Worm (Caenorhabditis elegans): ENCODE data around the gene C25F9.5.

C25F9.5 gene

DNA sequence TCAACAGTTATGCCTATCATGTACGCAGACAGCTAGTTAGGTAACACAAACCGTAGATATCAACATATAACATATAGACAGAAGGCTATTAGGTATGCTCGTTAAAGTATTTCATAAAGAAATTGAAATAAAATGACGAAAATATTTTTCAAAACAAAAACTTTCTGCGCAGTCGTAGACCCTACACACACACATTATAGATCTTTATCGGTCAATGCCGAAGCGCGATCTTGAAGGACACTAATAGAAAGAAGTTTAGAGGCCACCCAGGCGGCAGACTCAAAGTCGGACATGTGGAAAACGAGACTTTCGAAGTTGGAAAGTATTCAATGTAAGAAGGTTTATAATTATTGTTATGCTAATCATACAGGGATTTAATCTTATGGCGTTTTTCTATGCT, 18.3 kb upstream of the C25F9.5 start:
- TF ChIP-seq W03F9.2 (tag; optimal IDR thresholded peaks at IDR 0.05): no peak
- TF ChIP-seq dao-5 (tag; optimal IDR thresholded peaks at IDR 0.05): no peak
- TF ChIP-seq him-1 (tag; optimal IDR thresholded peaks at IDR 0.05): no peak

- TF ChIP-seq him-1 (tag; optimal IDR thresholded peaks at IDR 0.05) (no peak), W03F9.2 (tag; optimal IDR thresholded peaks at IDR 0.05) (no peak), dao-5 (tag; optimal IDR thresholded peaks at IDR 0.05) (no peak)
Measured at ce11 chrV:19428097-19428496, 17.4 kb upstream of the C25F9.5 start.

DNA sequence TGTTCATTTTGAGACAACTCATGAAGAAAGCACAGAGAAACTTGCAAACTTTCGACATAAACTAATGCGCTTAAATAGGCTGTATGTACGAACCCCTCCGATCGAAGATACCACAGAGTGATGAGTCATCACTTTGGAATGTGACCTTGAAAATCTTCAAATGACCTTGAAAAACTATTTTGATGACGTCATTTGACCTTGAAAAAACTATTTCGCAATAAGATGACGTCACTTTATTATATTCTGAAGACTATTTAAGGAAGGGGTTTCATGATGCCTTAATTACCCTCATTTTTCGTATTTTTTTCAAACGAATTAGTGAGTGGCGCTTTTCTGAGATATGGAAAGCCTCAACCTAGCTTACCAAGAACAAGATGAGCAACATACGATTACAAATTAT, 10.5 kb upstream of the C25F9.5 start, which contains the start of gene C25F9.2:
Gene C25F9.2, plus strand, starts transcription at position 341 of the 400 bp plus-strand sequence.
- no peak for TF ChIP-seq dao-5 (tag; optimal IDR thresholded peaks at IDR 0.05)

DNA sequence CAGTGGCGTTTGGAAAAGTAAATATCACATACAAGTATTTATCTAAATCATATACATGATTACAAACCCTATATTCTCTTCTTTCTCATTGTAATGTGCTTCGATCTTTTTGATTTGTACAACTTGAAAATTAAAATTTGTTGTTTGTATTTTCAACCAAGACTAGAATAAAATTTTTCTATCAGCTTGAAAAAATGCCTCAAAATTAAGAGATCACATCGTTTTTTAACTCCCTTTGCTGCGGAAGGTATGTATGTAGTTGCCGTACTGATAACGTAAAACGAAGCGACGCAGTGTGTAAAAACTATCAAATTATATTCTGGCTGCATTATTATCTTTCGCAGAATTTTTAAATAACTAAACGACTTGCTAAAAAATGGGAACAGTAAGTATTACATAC, 7.2 kb upstream of the C25F9.5 start, which contains the start of gene C25F9.15:
Gene C25F9.15, plus strand, starts transcription at position 301 of the 400 bp plus-strand sequence.
- TF ChIP-seq W03F9.2 (tag; optimal IDR thresholded peaks at IDR 0.05): no peak
- TF ChIP-seq dao-5 (tag; optimal IDR thresholded peaks at IDR 0.05): no peak
- no peak for TF ChIP-seq him-1 (tag; optimal IDR thresholded peaks at IDR 0.05)

DNA sequence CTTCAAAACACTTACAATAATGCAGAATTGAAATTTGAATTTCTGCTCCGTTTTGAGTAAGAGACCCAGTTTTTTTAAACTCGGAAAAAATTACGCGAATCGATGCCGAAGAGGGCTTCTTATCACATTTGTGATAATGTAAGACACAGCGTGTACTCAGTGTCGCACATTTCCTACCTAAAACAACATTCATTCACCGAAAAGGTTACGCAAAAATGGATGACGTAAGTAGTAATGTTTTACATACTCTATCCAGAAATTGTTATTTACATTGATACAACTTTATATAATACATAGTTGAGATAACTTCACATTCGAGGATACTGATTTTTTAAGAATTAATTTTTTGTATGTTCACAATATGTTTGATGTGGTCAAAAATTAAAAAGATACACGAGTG, 5.8 kb upstream of the C25F9.5 start, which contains the start of the genes C25F9.4 and C25F9.9:
Gene C25F9.4, minus strand, starts transcription at position 101 of the 400 bp plus-strand sequence.
Gene C25F9.9, plus strand, starts transcription at position 137 of the 400 bp plus-strand sequence.
- TF ChIP-seq him-1 (tag; optimal IDR thresholded peaks at IDR 0.05) (no peak), W03F9.2 (tag; optimal IDR thresholded peaks at IDR 0.05) (no peak), dao-5 (tag; optimal IDR thresholded peaks at IDR 0.05) (no peak)

ce11 chrV:19405276-19405815, 5.3 kb downstream of the C25F9.5 start, which contains the start of the genes C25F9.6 and C25F9.10:
Gene C25F9.6, minus strand, starts transcription at chrV:19405326.
Gene C25F9.10, plus strand, starts transcription at chrV:19405729.
- TF ChIP-seq W03F9.2 (tag; optimal IDR thresholded peaks at IDR 0.05): no peak

DNA sequence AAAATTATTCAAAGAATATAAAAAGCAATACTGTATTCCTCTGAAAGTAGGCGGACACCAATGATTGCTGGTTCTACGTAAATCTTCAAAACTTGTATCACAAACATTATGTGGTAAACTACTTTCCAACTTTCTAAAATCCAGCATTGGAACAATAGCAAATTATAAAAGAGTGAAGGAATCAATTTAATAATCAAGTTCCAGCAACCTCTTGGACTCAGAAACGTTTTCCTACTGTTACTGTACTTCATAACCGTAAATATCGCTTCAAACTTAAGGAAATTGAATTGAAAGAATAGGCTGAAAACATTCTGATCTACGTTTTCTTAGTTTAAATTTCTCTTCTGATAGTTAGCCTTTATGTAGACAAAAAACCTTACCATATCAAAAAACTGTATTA, 7.0 kb downstream of the C25F9.5 start:
- TF ChIP-seq dao-5 (tag; optimal IDR thresholded peaks at IDR 0.05): no peak
- no peak for TF ChIP-seq W03F9.2 (tag; optimal IDR thresholded peaks at IDR 0.05)
- TF ChIP-seq him-1 (tag; optimal IDR thresholded peaks at IDR 0.05): no peak

ce11 chrV:19402855-19403254, 7.8 kb downstream of the C25F9.5 start, which contains the start of gene C25F9.12:
Gene C25F9.12, minus strand, starts transcription at chrV:19402955.
- TF ChIP-seq him-1 (tag; optimal IDR thresholded peaks at IDR 0.05) (no peak), dao-5 (tag; optimal IDR thresholded peaks at IDR 0.05) (no peak), W03F9.2 (tag; optimal IDR thresholded peaks at IDR 0.05) (no peak)

DNA sequence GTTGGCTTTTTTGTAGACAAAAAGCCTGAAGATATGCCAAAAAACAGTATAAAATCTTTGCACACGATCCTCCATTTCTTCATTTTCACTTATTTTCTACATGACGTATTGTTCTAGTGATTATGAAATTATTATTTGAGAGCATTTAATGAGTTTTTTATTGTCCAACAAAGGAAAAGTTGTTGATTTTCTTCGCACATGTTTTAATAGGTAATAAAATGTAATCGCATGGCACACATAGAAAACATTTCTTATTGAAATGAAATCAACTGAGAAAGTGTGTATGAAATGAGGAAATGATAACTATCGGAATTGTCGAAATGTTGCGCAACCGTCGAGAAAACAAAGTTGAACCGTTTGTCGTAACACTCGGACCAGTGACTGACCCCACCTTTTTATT, 9.2 kb downstream of the C25F9.5 start:
- no peak for TF ChIP-seq him-1 (tag; optimal IDR thresholded peaks at IDR 0.05)
- no peak for TF ChIP-seq W03F9.2 (tag; optimal IDR thresholded peaks at IDR 0.05)
- TF ChIP-seq dao-5 (tag; optimal IDR thresholded peaks at IDR 0.05): no peak

ce11 chrV:19400619-19401018, 10.0 kb downstream of the C25F9.5 start, which contains the start of gene srw-86:
Gene srw-86, minus strand, starts transcription at chrV:19400719.
- TF ChIP-seq him-1 (tag; optimal IDR thresholded peaks at IDR 0.05) (no peak), W03F9.2 (tag; optimal IDR thresholded peaks at IDR 0.05) (no peak), dao-5 (tag; optimal IDR thresholded peaks at IDR 0.05) (no peak)

DNA sequence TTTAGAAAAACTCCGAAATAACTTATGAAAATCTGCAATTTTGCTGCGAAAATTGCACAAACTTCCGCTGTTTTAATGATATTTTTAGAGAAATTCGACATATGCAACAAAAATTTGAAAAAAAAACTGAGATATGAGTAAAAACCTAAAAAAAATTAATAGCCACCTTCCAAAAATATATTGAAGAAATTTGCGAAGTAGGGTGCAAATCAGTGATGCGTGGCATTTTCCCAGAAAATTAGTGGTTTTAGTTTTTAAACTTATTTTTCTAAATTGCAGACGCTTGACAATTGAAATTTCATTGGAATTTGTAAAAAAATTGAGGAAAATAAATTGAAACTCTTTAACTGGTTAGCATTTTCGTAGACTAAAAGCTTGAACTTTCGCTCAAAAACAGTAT, 11.8 kb downstream of the C25F9.5 start, which contains the start of gene C25F9.13:
Gene C25F9.13, minus strand, starts transcription at position 101 of the 400 bp plus-strand sequence.
- TF ChIP-seq him-1 (tag; optimal IDR thresholded peaks at IDR 0.05) (no peak), dao-5 (tag; optimal IDR thresholded peaks at IDR 0.05) (no peak), W03F9.2 (tag; optimal IDR thresholded peaks at IDR 0.05) (no peak)

ce11 chrV:19398396-19398795, 12.3 kb downstream of the C25F9.5 start:
- no peak for TF ChIP-seq dao-5 (tag; optimal IDR thresholded peaks at IDR 0.05)
- no peak for TF ChIP-seq W03F9.2 (tag; optimal IDR thresholded peaks at IDR 0.05)
- no peak for TF ChIP-seq him-1 (tag; optimal IDR thresholded peaks at IDR 0.05)

DNA sequence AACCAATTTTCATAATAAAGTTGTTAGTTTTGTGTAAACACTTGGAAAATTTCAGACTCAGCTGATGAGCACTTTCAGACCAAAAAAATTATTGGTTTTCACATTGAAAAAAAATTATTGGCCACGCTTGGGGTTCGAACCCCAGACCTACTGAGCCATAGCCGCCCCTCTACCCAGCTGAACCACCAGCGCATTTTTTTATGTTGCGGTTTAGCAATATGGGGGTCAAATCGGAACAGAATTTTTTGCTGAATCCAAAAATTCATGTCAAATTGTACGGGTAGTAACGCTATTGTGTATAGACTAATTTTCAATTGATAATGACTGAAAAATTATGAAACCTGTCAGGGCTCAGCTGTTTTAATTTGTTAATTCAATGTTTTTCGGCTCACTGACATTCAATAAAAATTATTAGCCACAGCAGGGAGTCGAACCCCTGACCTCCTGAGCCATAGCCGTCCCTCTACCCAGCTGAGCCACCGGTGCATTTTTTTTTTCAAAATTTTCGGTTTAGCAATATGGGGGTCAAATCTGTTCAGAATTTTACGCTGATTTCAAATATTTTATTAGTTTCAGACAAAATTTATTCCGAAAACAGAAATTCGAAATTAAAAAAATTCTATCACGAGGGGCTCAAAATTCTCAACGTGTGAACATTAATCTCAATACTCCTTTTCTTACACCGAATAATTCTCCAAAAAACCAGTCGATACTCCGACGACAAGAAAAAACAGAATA, 13.9 kb downstream of the C25F9.5 start:
- no peak for TF ChIP-seq W03F9.2 (tag; optimal IDR thresholded peaks at IDR 0.05)
- TF ChIP-seq him-1 (tag; optimal IDR thresholded peaks at IDR 0.05): no peak
- TF ChIP-seq dao-5 (tag; optimal IDR thresholded peaks at IDR 0.05): no peak

ce11 chrV:19394750-19395149, 15.9 kb downstream of the C25F9.5 start, which contains the start of gene C25F9.8:
Gene C25F9.8, plus strand, starts transcription at chrV:19395050.
- no peak for TF ChIP-seq W03F9.2 (tag; optimal IDR thresholded peaks at IDR 0.05)
- no peak for TF ChIP-seq dao-5 (tag; optimal IDR thresholded peaks at IDR 0.05)
- TF ChIP-seq him-1 (tag; optimal IDR thresholded peaks at IDR 0.05): no peak
